Fruit fly (Drosophila melanogaster) whole organism, embryonic: Measurements from ENCODE around the gene CG15208.

Source experiments
- Aef1 ChIP-seq: fragments of 200-800 bp; sonication (Bioruptor generic); IDR thresholded peaks from 3 replicates; pipeline ENCODE4 v1.3.6; 2022; ENCODE audit warnings: missing biosample characterization, missing genetic modification characterization
- B-H1 ChIP-seq: fragments of 200-800 bp; sonication (Bioruptor generic); IDR thresholded peaks from 3 replicates; pipeline ENCODE4 v1.3.6; 2022; ENCODE audit warnings: missing biosample characterization, missing genetic modification characterization
- Bdp1 ChIP-seq: fragments of 200-800 bp; sonication (Bioruptor generic); optimal IDR thresholded peaks from 3 replicates; lab custom pipeline; 2016; ENCODE audit warnings: missing biosample characterization, missing genetic modification characterization
- Bteb2 ChIP-seq: fragments of 200-800 bp; sonication (Bioruptor generic); optimal IDR thresholded peaks from 2 replicates; lab custom pipeline; 2016; ENCODE audit warnings: missing biosample characterization, missing genetic modification characterization
- CG11696 ChIP-seq: fragments of 200-800 bp; sonication (Bioruptor generic); IDR thresholded peaks from 2 replicates; pipeline ENCODE4 v1.3.6; 2022; ENCODE audit warnings: missing biosample characterization, missing genetic modification characterization
- CG12219 ChIP-seq: fragments of 200-800 bp; sonication (Bioruptor generic); optimal IDR thresholded peaks from 3 replicates; lab custom pipeline; 2018; ENCODE audit warnings: missing biosample characterization, mild to moderate bottlenecking, missing genetic modification characterization
- CG1233 ChIP-seq: fragments of 200-800 bp; sonication (Bioruptor generic); optimal IDR thresholded peaks from 4 replicates; lab custom pipeline; 2018; ENCODE audit warnings: missing biosample characterization, mild to moderate bottlenecking, missing genetic modification characterization
- CG12744 ChIP-seq: fragments of 200-800 bp; sonication (Bioruptor generic); optimal IDR thresholded peaks from 2 replicates; lab custom pipeline; 2016; ENCODE audit warnings: missing biosample characterization, missing genetic modification characterization
- CG14710 ChIP-seq: fragments of 200-800 bp; sonication (Bioruptor generic); optimal IDR thresholded peaks from 3 replicates; lab custom pipeline; 2019; ENCODE audit warnings: missing biosample characterization, mild to moderate bottlenecking, missing genetic modification characterization, moderate library complexity
- CG15011 ChIP-seq: fragments of 200-800 bp; sonication (Bioruptor generic); optimal IDR thresholded peaks from 3 replicates; lab custom pipeline; 2018; ENCODE audit warnings: missing biosample characterization, mild to moderate bottlenecking, missing genetic modification characterization
- CG1792 ChIP-seq: fragments of 200-800 bp; sonication (Bioruptor generic); optimal IDR thresholded peaks from 2 replicates; lab custom pipeline; 2016; ENCODE audit warnings: missing biosample characterization, missing genetic modification characterization
- CG18599 ChIP-seq: fragments of 200-800 bp; sonication (Bioruptor generic); optimal IDR thresholded peaks from 3 replicates; lab custom pipeline; 2017; ENCODE audit warnings: missing biosample characterization, missing genetic modification characterization, mild to moderate bottlenecking, moderate library complexity, missing genetic modification reagents
- CG2712 ChIP-seq: fragments of 200-800 bp; optimal IDR thresholded peaks from 3 replicates; lab custom pipeline; 2019; ENCODE audit warnings: missing biosample characterization, mild to moderate bottlenecking, missing genetic modification characterization, moderate library complexity
- CG4282 ChIP-seq: fragments of 200-800 bp; sonication (Bioruptor generic); optimal IDR thresholded peaks from 2 replicates; lab custom pipeline; 2016; ENCODE audit warnings: missing biosample characterization, missing genetic modification characterization
- CG4328 ChIP-seq: fragments of 200-800 bp; sonication (Bioruptor generic); optimal IDR thresholded peaks from 3 replicates; lab custom pipeline; 2017; ENCODE audit warnings: missing biosample characterization, missing genetic modification reagents, missing genetic modification characterization
- CG6765 ChIP-seq: fragments of 200-800 bp; sonication (Bioruptor generic); optimal IDR thresholded peaks from 3 replicates; lab custom pipeline; 2017; ENCODE audit warnings: missing biosample characterization, mild to moderate bottlenecking, missing genetic modification characterization
- CG7963 ChIP-seq: fragments of 200-800 bp; sonication (Bioruptor generic); IDR thresholded peaks from 3 replicates; pipeline ENCODE4 v1.3.6; 2022; ENCODE audit warnings: missing biosample characterization, missing genetic modification characterization; ENCODE audit not compliant: partially characterized antibody
- CG8478 ChIP-seq: fragments of >200 bp; optimal IDR thresholded peaks from 2 replicates; lab custom pipeline; 2018
- D19B ChIP-seq: fragments of 200-800 bp; sonication (Bioruptor generic); optimal IDR thresholded peaks from 2 replicates; lab custom pipeline; 2017; ENCODE audit warnings: missing biosample characterization, mild to moderate bottlenecking, missing genetic modification characterization
- Dp ChIP-seq: fragments of 200-800 bp; sonication (Bioruptor generic); optimal IDR thresholded peaks from 2 replicates; lab custom pipeline; 2018; ENCODE audit warnings: missing biosample characterization, mild to moderate bottlenecking, missing genetic modification characterization, moderate library complexity
- Drgx ChIP-seq: fragments of 200-800 bp; sonication (Bioruptor generic); IDR thresholded peaks from 2 replicates; pipeline ENCODE4 v1.3.6; 2022; ENCODE audit warnings: missing biosample characterization, missing genetic modification characterization
- Ets97D ChIP-seq: fragments of 200-800 bp; sonication (Bioruptor generic); optimal IDR thresholded peaks from 3 replicates; lab custom pipeline; 2016; ENCODE audit warnings: missing biosample characterization, missing genetic modification characterization
- Hand ChIP-seq: fragments of 200-800 bp; sonication (Bioruptor generic); optimal IDR thresholded peaks from 2 replicates; lab custom pipeline; 2017; ENCODE audit warnings: mild to moderate bottlenecking, missing biosample characterization, missing genetic modification reagents, missing genetic modification characterization
- Hr78 ChIP-seq, 2 experiments: fragments of 200-800 bp in 1 of 2; fragments of >200 bp in 1 of 2; sonication (Bioruptor generic) in 1 of 2; optimal IDR thresholded peaks; 2 replicates each; lab custom pipeline; 2017 to 2019; ENCODE audit warnings: missing biosample characterization in 2 of 2, missing genetic modification characterization in 2 of 2, mild to moderate bottlenecking in 1 of 2, moderate library complexity in 1 of 2
- Kr ChIP-seq: fragments of 200-800 bp; sonication (Bioruptor generic); optimal IDR thresholded peaks from 2 replicates; lab custom pipeline; 2017; ENCODE audit warnings: missing biosample characterization, mild to moderate bottlenecking, missing genetic modification characterization
- MTF-1 ChIP-seq: fragments of 200-800 bp; sonication (Bioruptor generic); optimal IDR thresholded peaks from 2 replicates; lab custom pipeline; 2018; ENCODE audit warnings: missing biosample characterization, mild to moderate bottlenecking, missing genetic modification characterization, borderline replicate concordance
- Myb ChIP-seq: fragments of 200-800 bp; sonication (Bioruptor generic); optimal IDR thresholded peaks from 2 replicates; lab custom pipeline; 2016; ENCODE audit warnings: missing biosample characterization, missing genetic modification characterization
- PHDP ChIP-seq: fragments of 200-800 bp; sonication (Bioruptor generic); optimal IDR thresholded peaks from 3 replicates; lab custom pipeline; 2018; ENCODE audit warnings: missing biosample characterization, mild to moderate bottlenecking, missing genetic modification characterization, moderate library complexity
- Ravus ChIP-seq: fragments of 200-800 bp; sonication (Bioruptor generic); IDR thresholded peaks from 2 replicates; pipeline ENCODE4 v1.3.6; 2022; ENCODE audit warnings: missing biosample characterization, missing genetic modification characterization
- Rx ChIP-seq: fragments of 200-800 bp; sonication (Bioruptor generic); IDR thresholded peaks from 2 replicates; pipeline ENCODE4 v1.3.6; 2022; ENCODE audit warnings: missing biosample characterization, missing genetic modification characterization
- ab ChIP-seq: fragments of 200-800 bp; sonication (Bioruptor generic); optimal IDR thresholded peaks from 2 replicates; lab custom pipeline; 2016; ENCODE audit warnings: missing biosample characterization, missing genetic modification characterization
- bsh ChIP-seq, 2 experiments: fragments of 200-800 bp; sonication (Bioruptor generic); optimal IDR thresholded peaks; 2 replicates each; lab custom pipeline; 2017 to 2018; ENCODE audit warnings: mild to moderate bottlenecking in 2 of 2, missing biosample characterization in 2 of 2, missing genetic modification characterization in 2 of 2, moderate library complexity in 1 of 2
- crol ChIP-seq: fragments of 200-800 bp; sonication (Bioruptor generic); IDR thresholded peaks from 2 replicates; pipeline ENCODE4 v1.3.6; 2022; ENCODE audit warnings: missing biosample characterization, missing genetic modification characterization
- dati ChIP-seq: fragments of 200-800 bp; sonication (Bioruptor generic); IDR thresholded peaks from 2 replicates; pipeline ENCODE4 v1.3.6; 2022; ENCODE audit warnings: missing biosample characterization, missing genetic modification characterization
- eve ChIP-seq, 2 experiments: fragments of >200 bp; optimal IDR thresholded peaks; 2 replicates each; lab custom pipeline; 2017; ENCODE audit warnings: missing biosample characterization in 2 of 2, missing genetic modification characterization in 2 of 2
- gfzf ChIP-seq: fragments of 200-800 bp; sonication (Bioruptor generic); optimal IDR thresholded peaks from 2 replicates; lab custom pipeline; 2016; ENCODE audit warnings: missing biosample characterization, mild to moderate bottlenecking, missing genetic modification characterization, moderate library complexity
- gro ChIP-seq: fragments of 200-800 bp; sonication (Bioruptor generic); optimal IDR thresholded peaks from 2 replicates; lab custom pipeline; 2016; ENCODE audit warnings: missing biosample characterization, missing genetic modification characterization
- gsb ChIP-seq: fragments of 200-800 bp; sonication (Bioruptor generic); IDR thresholded peaks from 2 replicates; pipeline ENCODE4 v1.3.6; 2022; ENCODE audit warnings: missing biosample characterization, missing genetic modification characterization
- lmd ChIP-seq: fragments of 200-800 bp; sonication (Bioruptor generic); IDR thresholded peaks from 2 replicates; pipeline ENCODE4 v1.3.6; 2022; ENCODE audit warnings: missing biosample characterization, missing genetic modification characterization
- lov ChIP-seq, 2 experiments: fragments of 200-800 bp in 1 of 2; fragments of >200 bp in 1 of 2; sonication (Bioruptor generic) in 1 of 2; IDR thresholded peaks in 1 of 2; optimal IDR thresholded peaks in 1 of 2; 2 replicates in 1 of 2; 3 replicates in 1 of 2; pipeline versions ENCODE4 v1.3.6 to Lab custom; 2017 to 2022; ENCODE audit warnings: missing biosample characterization in 1 of 2, missing genetic modification characterization in 1 of 2
- onecut ChIP-seq: fragments of 200-800 bp; sonication (Bioruptor generic); IDR thresholded peaks from 2 replicates; pipeline ENCODE4 v1.3.6; 2022; ENCODE audit warnings: missing biosample characterization, missing genetic modification characterization
- org-1 ChIP-seq: fragments of 200-800 bp; sonication (Bioruptor generic); optimal IDR thresholded peaks from 2 replicates; lab custom pipeline; 2017; ENCODE audit warnings: missing biosample characterization, missing genetic modification characterization
- pan ChIP-seq, 4 experiments: fragments of >200 bp in 3 of 4; fragments of 200-800 bp in 1 of 4; sonication (Bioruptor generic) in 1 of 4; optimal IDR thresholded peaks in 3 of 4; IDR thresholded peaks in 1 of 4; 2 replicates each; pipeline versions ENCODE4 v1.3.6 to Lab custom; 2017 to 2022; ENCODE audit warnings: missing biosample characterization in 2 of 4, missing genetic modification characterization in 2 of 4, mixed read lengths in 1 of 4
- pfk ChIP-seq: fragments of 200-800 bp; sonication (Bioruptor generic); optimal IDR thresholded peaks from 2 replicates; lab custom pipeline; 2018; ENCODE audit warnings: missing biosample characterization, mild to moderate bottlenecking, missing genetic modification characterization, moderate library complexity
- pita ChIP-seq: fragments of 200-800 bp; sonication (Bioruptor generic); optimal IDR thresholded peaks from 2 replicates; lab custom pipeline; 2017; ENCODE audit warnings: missing biosample characterization, mild to moderate bottlenecking, missing genetic modification characterization
- sima ChIP-seq: fragments of 200-800 bp; sonication (Bioruptor generic); optimal IDR thresholded peaks from 2 replicates; lab custom pipeline; 2016; ENCODE audit warnings: missing biosample characterization, missing genetic modification characterization
- sna ChIP-seq: fragments of 200-800 bp; sonication (Bioruptor generic); IDR thresholded peaks from 2 replicates; pipeline ENCODE4 v1.3.6; 2022; ENCODE audit warnings: missing biosample characterization, missing genetic modification characterization; ENCODE audit not compliant: partially characterized antibody
- unpg ChIP-seq: fragments of 200-800 bp; sonication (Bioruptor generic); optimal IDR thresholded peaks from 3 replicates; lab custom pipeline; 2018; ENCODE audit warnings: missing biosample characterization, mild to moderate bottlenecking, missing genetic modification characterization, moderate library complexity
- usp ChIP-seq: fragments of >200 bp; optimal IDR thresholded peaks from 2 replicates; lab custom pipeline; 2017; ENCODE audit warnings: missing biosample characterization, missing genetic modification characterization
- zen ChIP-seq: fragments of 200-800 bp; sonication (Bioruptor generic); optimal IDR thresholded peaks from 3 replicates; lab custom pipeline; 2018; ENCODE audit warnings: missing biosample characterization, mild to moderate bottlenecking, missing genetic modification characterization, moderate library complexity

CG15208 gene

dm6 chrX:10905047-10905446 is 5.3 kb downstream of the CG15208 start (continued):
- TF ChIP-seq bsh (GFP tag; optimal IDR thresholded peaks at IDR 0.05; lab: Kevin White, UChicago) (peak in 1 of 2 experiments; percentile 71), sima (GFP tag; lab: Kevin White, UChicago) (no peak), Ets97D (GFP tag; lab: Kevin White, UChicago) (peak; percentile 7), lov (optimal IDR thresholded peaks at IDR 0.05; lab: Kevin White, UChicago) (no peak), lov (GFP tag; IDR thresholded peaks at IDR 0.05; lab: Robert Waterston, UW) (no peak), Rx (GFP tag; lab: Robert Waterston, UW) (no peak), ab (GFP tag; lab: Kevin White, UChicago) (no peak), org-1 (GFP tag; lab: Kevin White, UChicago) (peak; percentile 57), eve (GFP tag; optimal IDR thresholded peaks at IDR 0.05; lab: Kevin White, UChicago) (no peak), CG4282 (no peak), Bdp1 (GFP tag; lab: Kevin White, UChicago) (peak; percentile 21), CG12744 (GFP tag; lab: Kevin White, UChicago) (peak; percentile 4), CG15011 (GFP tag; lab: Kevin White, UChicago) (peak; percentile 26), CG1233 (GFP tag; lab: Kevin White, UChicago) (peak; percentile 51), PHDP (peak; percentile 65), gfzf (GFP tag; lab: Kevin White, UChicago) (no peak), CG7963 (GFP tag; lab: Robert Waterston, UW) (no peak), lmd (GFP tag; lab: Robert Waterston, UW) (peak; percentile 68), CG6765 (GFP tag; lab: Kevin White, UChicago) (no peak), Myb (GFP tag; lab: Kevin White, UChicago) (no peak), MTF-1 (GFP tag; lab: Kevin White, UChicago) (no peak), Ravus (no peak), CG18599 (peak; percentile 45), Kr (GFP tag; lab: Kevin White, UChicago) (no peak), Aef1 (GFP tag; lab: Robert Waterston, UW) (peak; percentile 53; the same call in 1 of the 3 replicates), usp (GFP tag; lab: Kevin White, UChicago) (no peak), CG4328 (GFP tag; lab: Kevin White, UChicago) (no peak), CG11696 (GFP tag; lab: Robert Waterston, UW) (0 out of 2 replicates have a peak, but pooled peaks have one; percentile 28), CG1792 (peak; percentile 34), D19B (GFP tag; lab: Kevin White, UChicago) (peak; percentile 12), sna (GFP tag; lab: Robert Waterston, UW) (no peak), pan (optimal IDR thresholded peaks at IDR 0.05; lab: Kevin White, UChicago) (no peak), pan (GFP tag; optimal IDR thresholded peaks at IDR 0.05 in 1 of 2, IDR thresholded peaks at IDR 0.05 in 1 of 2) (peak in 1 of 2 experiments; percentile 23), CG2712 (tag; lab: Kevin White, UChicago) (peak; percentile 73), Hand (GFP tag; lab: Kevin White, UChicago) (no peak), unpg (GFP tag; lab: Kevin White, UChicago) (peak; percentile 62), gsb (GFP tag; lab: Robert Waterston, UW) (no peak), gro (GFP tag; lab: Kevin White, UChicago) (peak; percentile 5), zen (tag; lab: Kevin White, UChicago) (peak; percentile 60), onecut (GFP tag; lab: Robert Waterston, UW) (peak; percentile 20; the same call in 1 of the 2 replicates), CG12219 (peak; percentile 43), CG8478 (lab: Kevin White, UChicago) (no peak), pita (GFP tag; lab: Kevin White, UChicago) (no peak), pfk (no peak), dati (GFP tag; lab: Robert Waterston, UW) (no peak), Dp (no peak), Bteb2 (GFP tag; lab: Kevin White, UChicago) (peak; percentile 4), crol (GFP tag; lab: Robert Waterston, UW) (no peak), Hr78 (GFP tag; optimal IDR thresholded peaks at IDR 0.05; lab: Kevin White, UChicago) (no peak), Drgx (GFP tag; lab: Robert Waterston, UW) (no peak), CG14710 (peak; percentile 64), B-H1 (GFP tag; lab: Robert Waterston, UW) (no peak; the same call in 2 of the 3 replicates)
